Fruit fly (Drosophila melanogaster) whole organism, embryonic: ENCODE results near the gene Chpf.
A peak's percentile ranks its signal among the peaks of the same experiment; 100 is the strongest.

Source experiments
- Bgb ChIP-seq: fragments of 200-800 bp; sonication (Bioruptor generic); IDR thresholded peaks from 2 replicates; pipeline ENCODE4 v1.3.6; 2022; ENCODE audit warnings: missing biosample characterization, missing genetic modification characterization; ENCODE audit not compliant: partially characterized antibody
- CG1024 ChIP-seq: fragments of 200-800 bp; sonication (Bioruptor generic); IDR thresholded peaks from 2 replicates; pipeline ENCODE4 v1.3.6; 2022; ENCODE audit warnings: missing biosample characterization, missing genetic modification characterization
- CG10565 ChIP-seq: fragments of 200-800 bp; sonication (Bioruptor generic); optimal IDR thresholded peaks from 3 replicates; lab custom pipeline; 2016; ENCODE audit warnings: missing biosample characterization, mild to moderate bottlenecking, missing genetic modification characterization
- CG10654 ChIP-seq: fragments of 200-800 bp; sonication (Bioruptor generic); optimal IDR thresholded peaks from 2 replicates; lab custom pipeline; 2016; ENCODE audit warnings: missing biosample characterization, missing genetic modification characterization
- CG12744 ChIP-seq: fragments of 200-800 bp; sonication (Bioruptor generic); optimal IDR thresholded peaks from 2 replicates; lab custom pipeline; 2016; ENCODE audit warnings: missing biosample characterization, missing genetic modification characterization
- CG13287 ChIP-seq: fragments of 200-800 bp; sonication (Bioruptor generic); IDR thresholded peaks from 2 replicates; pipeline ENCODE4 v1.3.6; 2022; ENCODE audit warnings: missing biosample characterization, missing genetic modification characterization; ENCODE audit not compliant: partially characterized antibody
- CG13775 ChIP-seq: fragments of 200-800 bp; sonication (Bioruptor generic); optimal IDR thresholded peaks from 3 replicates; lab custom pipeline; 2017; ENCODE audit warnings: missing biosample characterization, mild to moderate bottlenecking, missing genetic modification characterization
- CG13894 ChIP-seq: fragments of 200-800 bp; sonication (Bioruptor generic); optimal IDR thresholded peaks from 3 replicates; lab custom pipeline; 2018; ENCODE audit warnings: missing biosample characterization, mild to moderate bottlenecking, missing genetic modification characterization, moderate library complexity
- CG15073 ChIP-seq: fragments of 200-800 bp; sonication (Bioruptor generic); optimal IDR thresholded peaks from 2 replicates; lab custom pipeline; 2016; ENCODE audit warnings: missing biosample characterization, missing genetic modification characterization
- CG15696 ChIP-seq: fragments of 200-800 bp; sonication (Bioruptor generic); optimal IDR thresholded peaks from 2 replicates; lab custom pipeline; 2019; ENCODE audit warnings: missing biosample characterization, mild to moderate bottlenecking, missing genetic modification characterization, moderate library complexity
- CG18619 ChIP-seq: fragments of 200-800 bp; sonication (Bioruptor generic); optimal IDR thresholded peaks from 3 replicates; lab custom pipeline; 2017; ENCODE audit warnings: missing biosample characterization, mild to moderate bottlenecking, missing genetic modification characterization
- CG32767 ChIP-seq: fragments of 200-800 bp; sonication (Bioruptor generic); IDR thresholded peaks from 2 replicates; pipeline ENCODE4 v1.3.6; 2022; ENCODE audit warnings: missing biosample characterization, missing genetic modification characterization
- CG33557 ChIP-seq: fragments of 200-800 bp; sonication (Bioruptor generic); optimal IDR thresholded peaks from 2 replicates; lab custom pipeline; 2019; ENCODE audit warnings: missing biosample characterization, mild to moderate bottlenecking, missing genetic modification characterization, moderate library complexity
- CG7357 ChIP-seq: fragments of 200-800 bp; sonication (Bioruptor generic); IDR thresholded peaks from 3 replicates; pipeline ENCODE4 v1.3.6; 2022; ENCODE audit warnings: missing biosample characterization, missing genetic modification characterization
- CG7372 ChIP-seq: fragments of 200-800 bp; sonication (Bioruptor generic); IDR thresholded peaks from 2 replicates; pipeline ENCODE4 v1.3.6; 2022; ENCODE audit warnings: missing biosample characterization, missing genetic modification characterization
- CG9932 ChIP-seq: fragments of 200-800 bp; sonication (Bioruptor generic); IDR thresholded peaks from 2 replicates; pipeline ENCODE4 v1.3.6; 2022; ENCODE audit warnings: missing biosample characterization, missing genetic modification characterization
- CoRest ChIP-seq: fragments of 200-800 bp; sonication (Bioruptor generic); optimal IDR thresholded peaks from 3 replicates; lab custom pipeline; 2018; ENCODE audit warnings: missing biosample characterization, mild to moderate bottlenecking, missing genetic modification characterization, moderate library complexity
- Dll ChIP-seq: fragments of 200-800 bp; sonication (Bioruptor generic); IDR thresholded peaks from 4 replicates; pipeline ENCODE4 v1.3.6; 2022; ENCODE audit warnings: missing biosample characterization, missing genetic modification characterization; ENCODE audit not compliant: partially characterized antibody
- Doc3 ChIP-seq: fragments of 200-800 bp; sonication (Bioruptor generic); IDR thresholded peaks from 3 replicates; pipeline ENCODE4 v1.3.6; 2022; ENCODE audit warnings: missing biosample characterization, missing genetic modification characterization; ENCODE audit not compliant: partially characterized antibody
- Dref ChIP-seq: fragments of 200-800 bp; sonication (Bioruptor generic); IDR thresholded peaks from 2 replicates; pipeline ENCODE4 v1.3.6; 2022; ENCODE audit warnings: missing biosample characterization, missing genetic modification characterization
- Eip74EF ChIP-seq, 2 experiments: fragments of 200-800 bp in 1 of 2; fragments of >200 bp in 1 of 2; sonication (Bioruptor generic) in 1 of 2; optimal IDR thresholded peaks; 2 replicates each; lab custom pipeline; 2017 to 2019; ENCODE audit warnings: missing biosample characterization in 2 of 2, missing genetic modification characterization in 2 of 2, mild to moderate bottlenecking in 1 of 2, moderate library complexity in 1 of 2
- Elba2 ChIP-seq: fragments of 200-800 bp; sonication (Bioruptor generic); optimal IDR thresholded peaks from 3 replicates; lab custom pipeline; 2016; ENCODE audit warnings: missing biosample characterization, missing genetic modification characterization
- Fer2 ChIP-seq: fragments of 200-800 bp; sonication (Bioruptor generic); optimal IDR thresholded peaks from 2 replicates; lab custom pipeline; 2018; ENCODE audit warnings: missing biosample characterization, mild to moderate bottlenecking, missing genetic modification characterization, moderate library complexity
- Lhr ChIP-seq: fragments of 200-800 bp; sonication (Bioruptor generic); optimal IDR thresholded peaks from 3 replicates; lab custom pipeline; 2017; ENCODE audit warnings: mild to moderate bottlenecking, missing biosample characterization, missing genetic modification reagents, missing genetic modification characterization
- Lim3 ChIP-seq: fragments of 200-800 bp; sonication (Bioruptor generic); IDR thresholded peaks from 2 replicates; pipeline ENCODE4 v1.3.6; 2022; ENCODE audit warnings: missing biosample characterization, missing genetic modification characterization
- MBD-R2 ChIP-seq: fragments of 200-800 bp; sonication (Bioruptor generic); IDR thresholded peaks from 2 replicates; pipeline ENCODE4 v1.3.6; 2022; ENCODE audit warnings: missing biosample characterization, missing genetic modification characterization
- MESR4 ChIP-seq: fragments of 200-800 bp; sonication (Bioruptor generic); optimal IDR thresholded peaks from 2 replicates; lab custom pipeline; 2018; ENCODE audit warnings: missing biosample characterization, mild to moderate bottlenecking, missing genetic modification characterization, moderate library complexity
- Opbp ChIP-seq: fragments of 200-800 bp; sonication (Bioruptor generic); IDR thresholded peaks from 3 replicates; pipeline ENCODE4 v1.3.6; 2022; ENCODE audit warnings: missing biosample characterization, missing genetic modification characterization; ENCODE audit not compliant: partially characterized antibody
- Scr ChIP-seq: fragments of 200-800 bp; sonication (Bioruptor generic); IDR thresholded peaks from 2 replicates; pipeline ENCODE4 v1.3.6; 2022; ENCODE audit warnings: missing biosample characterization, missing genetic modification characterization; ENCODE audit not compliant: partially characterized antibody
- Spps ChIP-seq: fragments of 200-800 bp; sonication (Bioruptor generic); optimal IDR thresholded peaks from 2 replicates; lab custom pipeline; 2018; ENCODE audit warnings: missing biosample characterization, mild to moderate bottlenecking, missing genetic modification characterization
- ac ChIP-seq: fragments of 200-800 bp; sonication (Bioruptor generic); optimal IDR thresholded peaks from 3 replicates; lab custom pipeline; 2017; ENCODE audit warnings: missing biosample characterization, mild to moderate bottlenecking, missing genetic modification characterization
- ara ChIP-seq: fragments of 200-800 bp; sonication (Bioruptor generic); IDR thresholded peaks from 2 replicates; pipeline ENCODE4 v1.3.6; 2022; ENCODE audit warnings: missing biosample characterization, missing genetic modification characterization
- dan ChIP-seq: fragments of 200-800 bp; sonication (Bioruptor generic); IDR thresholded peaks from 2 replicates; pipeline ENCODE4 v1.3.6; 2022; ENCODE audit warnings: missing biosample characterization, missing genetic modification characterization
- disco-r ChIP-seq: fragments of 200-800 bp; sonication (Bioruptor generic); optimal IDR thresholded peaks from 2 replicates; lab custom pipeline; 2016; ENCODE audit warnings: missing biosample characterization, missing genetic modification characterization
- dmrt11E ChIP-seq: fragments of 200-800 bp; sonication (Bioruptor generic); optimal IDR thresholded peaks from 3 replicates; lab custom pipeline; 2018; ENCODE audit warnings: missing biosample characterization, mild to moderate bottlenecking, missing genetic modification characterization, moderate library complexity
- eve ChIP-seq, 2 experiments: fragments of >200 bp; optimal IDR thresholded peaks; 2 replicates each; lab custom pipeline; 2017; ENCODE audit warnings: missing biosample characterization in 2 of 2, missing genetic modification characterization in 2 of 2
- gcm ChIP-seq: fragments of 200-800 bp; sonication (Bioruptor generic); optimal IDR thresholded peaks from 2 replicates; lab custom pipeline; 2019; ENCODE audit warnings: missing biosample characterization, mild to moderate bottlenecking, missing genetic modification characterization, moderate library complexity
- gsb-n ChIP-seq: fragments of 200-800 bp; sonication (Bioruptor generic); optimal IDR thresholded peaks from 3 replicates; lab custom pipeline; 2018; ENCODE audit warnings: missing biosample characterization, mild to moderate bottlenecking, missing genetic modification characterization
- hth ChIP-seq: fragments of >200 bp; optimal IDR thresholded peaks from 2 replicates; lab custom pipeline; 2017; ENCODE audit warnings: inconsistent platforms
- luna ChIP-seq: fragments of 200-800 bp; sonication (Bioruptor generic); optimal IDR thresholded peaks from 2 replicates; lab custom pipeline; 2016; ENCODE audit warnings: missing biosample characterization, missing genetic modification characterization
- maf-S ChIP-seq: fragments of 200-800 bp; sonication (Bioruptor generic); optimal IDR thresholded peaks from 2 replicates; lab custom pipeline; 2016; ENCODE audit warnings: missing biosample characterization, missing genetic modification characterization
- nerfin-2 ChIP-seq: fragments of 200-800 bp; sonication (Bioruptor generic); IDR thresholded peaks from 2 replicates; pipeline ENCODE4 v1.3.6; 2022; ENCODE audit warnings: missing biosample characterization, missing genetic modification characterization; ENCODE audit not compliant: partially characterized antibody
- nmo ChIP-seq: fragments of 200-800 bp; sonication (Bioruptor generic); optimal IDR thresholded peaks from 2 replicates; lab custom pipeline; 2018; ENCODE audit warnings: missing biosample characterization, mild to moderate bottlenecking, missing genetic modification characterization, moderate library complexity
- pfk ChIP-seq: fragments of 200-800 bp; sonication (Bioruptor generic); optimal IDR thresholded peaks from 2 replicates; lab custom pipeline; 2018; ENCODE audit warnings: missing biosample characterization, mild to moderate bottlenecking, missing genetic modification characterization, moderate library complexity
- phol ChIP-seq: fragments of 200-800 bp; sonication (Bioruptor generic); optimal IDR thresholded peaks from 3 replicates; lab custom pipeline; 2018; ENCODE audit warnings: missing biosample characterization, mild to moderate bottlenecking, missing genetic modification characterization, moderate library complexity
- sna ChIP-seq: fragments of 200-800 bp; sonication (Bioruptor generic); IDR thresholded peaks from 2 replicates; pipeline ENCODE4 v1.3.6; 2022; ENCODE audit warnings: missing biosample characterization, missing genetic modification characterization; ENCODE audit not compliant: partially characterized antibody
- tap ChIP-seq: fragments of 200-800 bp; optimal IDR thresholded peaks from 3 replicates; lab custom pipeline; 2019; ENCODE audit warnings: missing biosample characterization, mild to moderate bottlenecking, missing genetic modification characterization, moderate library complexity
- trh ChIP-seq: fragments of 200-800 bp; sonication (Bioruptor generic); optimal IDR thresholded peaks from 2 replicates; lab custom pipeline; 2016; ENCODE audit warnings: missing biosample characterization, missing genetic modification characterization

The Chpf gene

DNA sequence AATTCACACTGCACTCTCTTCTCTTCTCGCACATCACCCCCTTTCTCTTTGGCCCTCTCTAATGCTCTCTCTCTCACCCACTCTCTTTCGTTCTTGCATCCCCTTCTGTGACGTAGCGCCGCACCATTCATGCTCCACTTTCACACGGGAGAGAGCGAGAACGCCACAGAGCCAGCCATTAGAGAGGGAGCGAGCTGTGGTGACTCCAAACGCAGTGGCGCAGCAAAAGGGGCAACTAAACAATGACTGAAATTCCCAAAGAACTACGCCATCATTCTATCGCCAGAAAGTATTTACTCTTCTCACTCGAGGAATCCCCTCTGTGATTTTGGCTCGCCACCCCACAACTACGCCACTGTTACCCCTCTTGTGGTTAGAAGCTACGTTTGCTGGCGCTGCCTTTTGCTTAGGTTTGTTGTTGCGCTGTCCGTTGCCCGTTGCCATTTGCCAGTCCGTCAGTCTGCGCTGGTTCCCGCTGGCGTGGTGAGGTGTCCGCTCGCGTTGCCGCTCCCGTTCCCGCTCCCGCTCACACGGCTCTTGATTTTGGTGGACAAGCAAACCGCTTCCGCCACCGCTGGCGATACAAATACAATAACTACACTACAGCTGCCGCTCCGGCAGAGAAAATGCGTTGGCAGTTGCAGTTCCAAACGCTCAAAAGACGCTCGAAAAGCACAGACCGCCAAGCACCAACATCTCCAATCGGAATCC is 19.0 kb upstream of the Chpf start:
- TF ChIP-seq maf-S (GFP tag; lab: Kevin White, UChicago) (peak; percentile 99), CG13894 (tag; lab: Kevin White, UChicago) (peak; percentile 99), pfk (peak; percentile 68), dmrt11E (tag; lab: Kevin White, UChicago) (peak; percentile 95), Elba2 (GFP tag; lab: Kevin White, UChicago) (peak; percentile 70), CG10565 (GFP tag; lab: Kevin White, UChicago) (peak; percentile 93), nmo (GFP tag; lab: Kevin White, UChicago) (peak; percentile 97), Lim3 (GFP tag; lab: Robert Waterston, UW) (peak; percentile 97), CG13775 (GFP tag; lab: Kevin White, UChicago) (peak; percentile 97), CG9932 (GFP tag; lab: Robert Waterston, UW) (peak; percentile 100), tap (tag; lab: Kevin White, UChicago) (peak; percentile 97), CG7372 (GFP tag; lab: Robert Waterston, UW) (peak; percentile 99), CG33557 (GFP tag; lab: Kevin White, UChicago) (peak; percentile 93), Doc3 (no peak), Eip74EF (GFP tag; optimal IDR thresholded peaks at IDR 0.05; lab: Kevin White, UChicago) (peak in 1 of 2 experiments; percentile 95), CG10654 (GFP tag; lab: Kevin White, UChicago) (peak; percentile 99), eve (GFP tag; optimal IDR thresholded peaks at IDR 0.05; lab: Kevin White, UChicago) (peak; percentile 46 to 95), CG32767 (GFP tag; lab: Robert Waterston, UW) (peak; percentile 98), Bgb (GFP tag; lab: Robert Waterston, UW) (peak; percentile 70), gcm (GFP tag; lab: Kevin White, UChicago) (peak; percentile 97), MESR4 (GFP tag; lab: Kevin White, UChicago) (peak; percentile 84), dan (GFP tag; lab: Robert Waterston, UW) (peak; percentile 94), CG1024 (peak; percentile 97), ac (GFP tag; lab: Kevin White, UChicago) (peak; percentile 89), MBD-R2 (peak; percentile 100), CG12744 (GFP tag; lab: Kevin White, UChicago) (peak; percentile 99), CG15073 (GFP tag; lab: Kevin White, UChicago) (peak; percentile 87), CG13287 (GFP tag; lab: Robert Waterston, UW) (peak; percentile 64; the same call in 1 of the 2 replicates), CoRest (peak; percentile 98), CG18619 (GFP tag; lab: Kevin White, UChicago) (peak; percentile 99), phol (tag; lab: Kevin White, UChicago) (peak; percentile 95), Lhr (GFP tag; lab: Kevin White, UChicago) (peak; percentile 95), Opbp (GFP tag; lab: Robert Waterston, UW) (peak; percentile 59; the same call in 1 of the 3 replicates), Fer2 (tag; lab: Kevin White, UChicago) (peak; percentile 97), hth (lab: Kevin White, UChicago) (no peak), Dll (GFP tag; lab: Robert Waterston, UW) (peak; percentile 49; the same call in 2 of the 4 replicates), Spps (peak; percentile 87), gsb-n (tag; lab: Kevin White, UChicago) (peak; percentile 95), disco-r (GFP tag; lab: Kevin White, UChicago) (peak; percentile 99), luna (GFP tag; lab: Kevin White, UChicago) (peak; percentile 98), CG7357 (GFP tag; lab: Robert Waterston, UW) (peak; percentile 95), Dref (peak; percentile 58), CG15696 (tag; lab: Kevin White, UChicago) (peak; percentile 96), nerfin-2 (GFP tag; lab: Robert Waterston, UW) (no peak), sna (GFP tag; lab: Robert Waterston, UW) (peak; percentile 74), trh (GFP tag; lab: Kevin White, UChicago) (peak; percentile 95), Scr (peak; percentile 21; the same call in 1 of the 2 replicates), ara (peak; percentile 99)
